Fruit fly (Drosophila melanogaster): ENCODE data around the gene CG12241.

The CG12241 gene

DNA sequence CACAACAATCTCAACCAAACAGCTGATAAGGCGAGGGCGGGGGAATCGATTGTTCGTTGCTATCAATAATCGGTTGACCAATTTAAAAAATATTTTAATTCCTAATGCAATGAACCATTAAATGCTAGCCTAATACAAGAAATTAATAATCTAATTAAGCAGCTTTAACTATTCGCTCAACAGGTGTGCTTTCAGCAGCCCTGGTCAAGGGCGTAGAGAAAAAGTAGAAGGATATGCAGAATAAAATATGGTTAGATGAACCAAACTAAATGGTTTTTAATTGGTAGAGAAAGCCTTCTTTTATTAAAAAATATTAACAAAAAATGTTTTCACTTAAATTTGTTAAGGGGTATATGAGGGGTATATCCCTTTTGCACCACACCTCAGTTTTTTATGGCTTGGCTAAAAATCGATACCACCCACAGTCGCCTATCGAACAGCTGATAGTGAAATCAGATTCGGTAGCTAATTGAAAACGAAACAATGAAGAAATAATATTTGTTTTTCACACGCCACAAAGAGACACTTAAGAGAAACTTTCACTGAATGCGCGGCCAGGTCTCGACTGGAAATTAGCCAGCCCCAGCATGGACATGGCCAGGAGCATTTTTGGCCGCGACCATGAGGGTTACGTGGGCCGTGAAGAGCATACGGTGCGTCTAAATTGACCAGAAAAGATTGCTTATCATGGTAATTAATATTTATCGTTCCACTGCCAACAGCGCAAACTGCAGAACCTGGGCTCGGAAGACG is at the start of gene CG12241, which contains the start of gene SIDL:
Gene CG12241, plus strand, starts transcription at position 433 of the 753 bp plus-strand sequence.
Gene SIDL, minus strand, starts transcription at position 51 of the 753 bp plus-strand sequence.
- TF ChIP-seq psq (optimal IDR thresholded peaks at IDR 0.05) (no peak), Dll (optimal IDR thresholded peaks at IDR 0.05) (no peak), CG8478 (optimal IDR thresholded peaks at IDR 0.05) (no peak), pan (optimal IDR thresholded peaks at IDR 0.05) (no peak)

DNA sequence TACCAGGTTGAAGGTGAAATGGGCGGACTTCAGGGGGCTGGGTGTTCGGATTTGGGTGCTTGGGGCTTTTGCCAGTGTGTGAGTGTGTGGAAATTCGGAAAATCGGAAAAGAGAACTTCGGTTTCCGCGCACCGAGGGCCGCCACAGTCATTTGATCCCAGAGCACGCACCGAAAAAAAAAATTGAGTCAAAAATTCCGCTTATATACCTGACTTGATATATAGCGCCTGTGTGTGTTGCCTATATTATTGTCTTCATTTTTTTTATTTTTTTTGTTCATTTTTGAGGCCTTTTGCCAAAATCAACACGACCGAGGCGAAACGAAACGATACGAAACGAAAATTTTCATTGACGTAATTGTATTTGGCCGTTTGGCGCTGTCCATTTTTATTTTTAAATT is 41.8 kb upstream of the CG12241 start:
- TF ChIP-seq Dll (optimal IDR thresholded peaks at IDR 0.05) (no peak), EcR (GFP tag; optimal IDR thresholded peaks at IDR 0.05) (no peak), pan (optimal IDR thresholded peaks at IDR 0.05) (no peak), CG8478 (optimal IDR thresholded peaks at IDR 0.05) (no peak), psq (optimal IDR thresholded peaks at IDR 0.05) (no peak), usp (GFP tag; optimal IDR thresholded peaks at IDR 0.05) (no peak)

DNA sequence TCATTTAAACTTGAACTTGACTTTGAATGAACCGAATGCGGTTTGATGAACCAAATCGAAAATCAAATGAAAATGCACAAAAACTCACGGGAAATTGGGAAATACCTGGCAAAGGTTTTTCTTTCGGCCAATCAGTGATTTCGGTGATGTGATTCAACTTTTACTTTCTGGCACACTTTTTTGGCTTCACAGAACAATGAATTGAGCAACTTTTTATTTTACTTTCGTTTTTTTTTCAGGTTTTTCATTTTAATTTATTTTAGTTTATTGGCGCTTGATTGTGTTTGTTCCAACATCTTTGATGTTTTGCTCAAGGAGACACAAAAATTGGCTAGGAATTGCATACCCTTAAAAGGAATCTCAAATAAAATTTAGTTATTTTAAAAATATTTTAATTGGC is 37.6 kb upstream of the CG12241 start, which contains the start of gene Mf:
Gene Mf, minus strand, starts transcription at position 44 of the 400 bp plus-strand sequence.
- TF ChIP-seq CG8478 (optimal IDR thresholded peaks at IDR 0.05) (no peak), EcR (GFP tag; optimal IDR thresholded peaks at IDR 0.05) (no peak), usp (GFP tag; optimal IDR thresholded peaks at IDR 0.05) (no peak), Dll (optimal IDR thresholded peaks at IDR 0.05) (no peak), pan (optimal IDR thresholded peaks at IDR 0.05) (no peak), psq (optimal IDR thresholded peaks at IDR 0.05) (no peak)

DNA sequence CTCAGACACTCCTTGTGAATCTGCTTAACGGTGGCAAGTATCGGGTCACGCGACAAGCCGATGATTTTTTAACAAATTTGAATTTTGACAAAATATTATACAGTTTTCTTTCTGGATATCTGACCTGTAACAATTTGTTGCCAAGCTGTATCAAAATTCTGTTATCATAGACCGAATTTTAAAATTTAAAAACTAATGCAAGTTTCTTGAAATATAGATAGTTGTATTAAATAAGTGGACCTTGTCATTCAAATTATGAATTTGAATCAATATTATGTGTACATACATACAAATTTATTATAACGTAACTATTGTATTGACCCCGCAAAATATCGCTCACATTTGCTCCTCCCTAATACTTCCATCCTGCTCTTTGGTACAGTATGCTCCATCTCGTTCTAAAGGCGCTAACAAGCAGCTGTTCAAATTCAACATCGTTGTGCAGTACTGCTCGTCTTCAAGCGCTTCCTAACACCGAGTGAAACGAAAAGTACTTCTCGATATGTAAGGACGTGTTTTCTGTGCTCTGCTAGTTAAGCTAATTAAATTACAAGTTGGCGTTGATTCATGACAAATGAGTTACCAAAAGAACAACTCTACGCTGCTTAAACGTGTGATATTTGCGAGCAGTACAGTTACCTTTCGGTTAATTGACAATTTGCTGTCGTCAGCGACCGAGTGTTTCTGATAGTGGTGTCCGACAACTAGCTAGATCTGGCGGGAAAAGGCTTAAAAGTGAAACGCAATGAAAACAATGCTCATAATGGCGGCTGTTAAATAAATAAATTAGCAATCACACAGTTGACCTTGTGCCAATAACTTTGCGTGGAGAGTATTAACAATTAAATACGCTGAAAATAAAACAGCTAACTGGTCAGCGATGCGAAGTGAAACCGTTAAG is 22.7 kb upstream of the CG12241 start, which contains the start of the genes Kpc1 and CG42542:
Gene Kpc1, minus strand, starts transcription at position 77 of the 901 bp plus-strand sequence.
Gene CG42542, plus strand, starts transcription at position 465 of the 901 bp plus-strand sequence.
- TF ChIP-seq EcR (GFP tag; optimal IDR thresholded peaks at IDR 0.05) (no peak), CG8478 (optimal IDR thresholded peaks at IDR 0.05) (no peak), usp (GFP tag; optimal IDR thresholded peaks at IDR 0.05) (no peak), psq (optimal IDR thresholded peaks at IDR 0.05) (no peak), Dll (optimal IDR thresholded peaks at IDR 0.05) (no peak), pan (optimal IDR thresholded peaks at IDR 0.05) (no peak)

DNA sequence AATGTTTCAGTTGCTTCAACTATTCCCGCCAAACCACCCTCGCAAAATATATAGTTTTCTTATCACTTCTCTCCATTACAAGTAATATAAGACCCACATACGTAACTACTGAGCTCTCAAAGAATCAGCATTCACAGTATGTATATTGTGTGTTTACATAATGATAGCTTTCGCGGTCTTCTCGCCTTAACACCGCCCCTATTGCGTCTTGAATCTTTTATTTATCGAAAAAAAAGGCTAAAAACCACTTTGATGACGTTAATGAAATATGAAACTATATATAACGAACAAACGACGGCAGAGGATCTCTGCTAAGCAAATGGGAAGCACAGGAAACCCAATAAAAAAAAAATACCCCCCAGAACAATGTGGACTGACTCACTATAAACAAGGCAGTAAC is 21.7 kb upstream of the CG12241 start:
- TF ChIP-seq pan (optimal IDR thresholded peaks at IDR 0.05) (no peak), EcR (GFP tag; optimal IDR thresholded peaks at IDR 0.05) (no peak), psq (optimal IDR thresholded peaks at IDR 0.05) (no peak), Dll (optimal IDR thresholded peaks at IDR 0.05) (no peak), CG8478 (optimal IDR thresholded peaks at IDR 0.05) (no peak), usp (GFP tag; optimal IDR thresholded peaks at IDR 0.05) (no peak)

DNA sequence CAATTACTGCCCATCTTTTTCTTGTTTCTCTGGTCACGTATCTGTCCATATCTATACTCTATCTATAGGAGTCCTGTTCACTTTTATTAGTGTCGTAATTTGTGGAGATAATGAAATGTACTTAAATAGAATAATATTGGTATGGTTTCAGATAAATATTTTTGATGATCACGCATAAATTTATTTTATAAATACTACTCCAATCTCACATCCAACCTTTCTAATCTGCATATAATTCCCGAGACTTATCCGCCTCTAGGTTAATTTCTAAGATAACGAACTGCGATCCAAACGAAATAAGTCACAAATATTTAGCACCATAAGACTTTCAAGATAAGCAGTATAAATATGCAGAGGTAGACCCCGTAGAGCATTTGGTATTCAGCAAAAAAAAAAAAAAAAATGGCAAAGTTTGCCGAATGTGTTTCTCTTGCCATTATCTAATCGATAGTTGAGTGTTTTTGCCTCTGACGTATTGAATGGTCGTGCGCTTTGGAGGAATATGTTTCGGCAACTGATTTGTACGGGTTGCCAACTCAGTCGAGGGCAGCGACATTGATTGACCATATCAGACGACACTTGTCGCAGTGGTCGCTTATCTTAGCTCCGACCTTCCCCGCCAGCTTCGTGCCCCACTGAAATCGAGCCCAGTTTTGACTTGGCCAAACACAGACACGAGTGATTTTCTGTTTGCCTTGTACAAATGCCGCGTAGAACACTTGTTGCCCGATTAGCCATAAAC is 20.8 kb upstream of the CG12241 start:
- TF ChIP-seq pan (optimal IDR thresholded peaks at IDR 0.05): no peak
- no peak for TF ChIP-seq psq (optimal IDR thresholded peaks at IDR 0.05)
- no peak for TF ChIP-seq EcR (GFP tag; optimal IDR thresholded peaks at IDR 0.05)
- no peak for TF ChIP-seq usp (GFP tag; optimal IDR thresholded peaks at IDR 0.05)
- TF ChIP-seq CG8478 (optimal IDR thresholded peaks at IDR 0.05): no peak
- TF ChIP-seq Dll (optimal IDR thresholded peaks at IDR 0.05): no peak

DNA sequence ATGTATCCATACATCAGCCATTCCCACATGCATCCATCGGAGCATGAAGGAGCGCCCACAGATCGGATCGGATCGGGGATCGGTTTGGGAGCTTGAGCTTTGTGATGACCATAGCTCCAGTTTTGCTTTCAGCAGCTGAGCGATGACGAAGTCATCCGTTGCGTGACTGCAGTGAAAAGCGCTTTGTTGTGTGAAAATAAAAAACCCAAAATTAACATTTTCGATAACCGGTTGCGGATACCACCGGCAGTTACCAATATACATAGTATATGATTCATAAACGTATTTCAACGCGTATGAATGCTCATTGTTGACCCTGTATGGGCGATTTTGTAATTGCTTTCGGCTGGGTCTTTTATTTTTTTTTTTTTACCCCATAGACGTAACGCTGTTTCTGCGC is 13.8 kb upstream of the CG12241 start:
- TF ChIP-seq usp (GFP tag; optimal IDR thresholded peaks at IDR 0.05) (no peak), psq (optimal IDR thresholded peaks at IDR 0.05) (no peak), pan (optimal IDR thresholded peaks at IDR 0.05) (no peak), CG8478 (optimal IDR thresholded peaks at IDR 0.05) (no peak), EcR (GFP tag; optimal IDR thresholded peaks at IDR 0.05) (no peak), Dll (optimal IDR thresholded peaks at IDR 0.05) (no peak)

DNA sequence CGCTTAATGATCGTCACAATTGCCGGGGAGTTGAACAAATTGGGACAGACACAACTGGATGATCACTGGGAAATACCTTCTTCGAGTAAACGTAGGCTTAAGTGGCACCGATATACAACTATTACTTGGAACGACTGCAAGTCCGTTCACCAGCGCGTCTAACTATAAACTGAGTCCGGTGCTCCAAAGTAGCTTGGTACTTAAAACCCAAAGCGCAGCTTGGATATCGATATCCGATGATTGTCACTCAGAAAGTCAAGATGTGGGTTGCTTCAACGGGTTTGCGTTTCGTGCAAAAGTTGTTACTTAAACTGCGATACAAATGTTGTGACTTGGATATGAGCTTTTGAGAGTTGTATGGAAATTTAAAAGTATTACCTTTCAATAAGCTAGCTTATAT is 12.8 kb upstream of the CG12241 start, which contains the start of gene Spn88Ea:
Gene Spn88Ea, minus strand, starts transcription at position 175 of the 400 bp plus-strand sequence.
- TF ChIP-seq EcR (GFP tag; optimal IDR thresholded peaks at IDR 0.05) (no peak), pan (optimal IDR thresholded peaks at IDR 0.05) (no peak), psq (optimal IDR thresholded peaks at IDR 0.05) (no peak), CG8478 (optimal IDR thresholded peaks at IDR 0.05) (no peak), Dll (optimal IDR thresholded peaks at IDR 0.05) (no peak), usp (GFP tag; optimal IDR thresholded peaks at IDR 0.05) (no peak)

DNA sequence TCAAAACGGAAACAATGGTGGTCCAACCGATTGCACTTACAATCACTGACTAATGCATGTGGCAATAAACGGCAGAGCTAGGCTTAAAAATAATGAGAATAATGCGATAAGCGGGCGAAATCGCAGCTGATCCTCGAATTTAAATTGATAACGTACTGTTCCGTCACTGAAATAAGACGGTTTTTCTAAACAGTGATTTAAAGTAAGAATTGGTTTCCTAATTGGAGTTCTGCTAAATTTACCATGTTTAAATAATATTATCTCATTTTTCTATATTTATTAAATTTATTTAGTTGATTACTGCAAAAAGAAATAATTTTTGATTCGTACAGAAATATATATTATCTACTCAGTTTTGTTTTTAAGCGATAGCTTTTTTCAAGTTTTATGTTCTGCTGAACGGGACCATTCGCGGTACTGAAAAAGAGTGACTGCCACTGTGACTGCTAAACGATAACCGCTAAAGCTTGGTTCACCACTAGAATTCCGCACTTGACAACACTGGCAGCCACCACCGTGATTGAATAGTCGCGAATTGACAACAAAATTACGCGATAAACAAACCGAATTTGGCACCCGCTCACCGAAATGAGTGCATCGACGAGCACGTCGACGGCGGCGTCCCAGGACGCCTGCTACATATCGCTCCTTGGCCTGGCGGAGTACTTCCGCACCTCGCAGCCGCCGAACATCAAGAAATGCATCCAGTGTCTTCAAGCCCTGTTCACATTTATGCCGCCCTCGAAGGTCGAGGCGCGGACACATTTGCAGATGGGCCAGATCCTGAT is 10.2 kb upstream of the CG12241 start, which contains the start of the genes Spn88Eb and Mau2:
Gene Spn88Eb, minus strand, starts transcription at position 51 of the 788 bp plus-strand sequence.
Gene Mau2, plus strand, starts transcription at position 493 of the 788 bp plus-strand sequence.
- TF ChIP-seq psq (optimal IDR thresholded peaks at IDR 0.05) (no peak), Dll (optimal IDR thresholded peaks at IDR 0.05) (no peak), usp (GFP tag; optimal IDR thresholded peaks at IDR 0.05) (no peak), CG8478 (optimal IDR thresholded peaks at IDR 0.05) (no peak), EcR (GFP tag; optimal IDR thresholded peaks at IDR 0.05) (no peak), pan (optimal IDR thresholded peaks at IDR 0.05) (no peak)

DNA sequence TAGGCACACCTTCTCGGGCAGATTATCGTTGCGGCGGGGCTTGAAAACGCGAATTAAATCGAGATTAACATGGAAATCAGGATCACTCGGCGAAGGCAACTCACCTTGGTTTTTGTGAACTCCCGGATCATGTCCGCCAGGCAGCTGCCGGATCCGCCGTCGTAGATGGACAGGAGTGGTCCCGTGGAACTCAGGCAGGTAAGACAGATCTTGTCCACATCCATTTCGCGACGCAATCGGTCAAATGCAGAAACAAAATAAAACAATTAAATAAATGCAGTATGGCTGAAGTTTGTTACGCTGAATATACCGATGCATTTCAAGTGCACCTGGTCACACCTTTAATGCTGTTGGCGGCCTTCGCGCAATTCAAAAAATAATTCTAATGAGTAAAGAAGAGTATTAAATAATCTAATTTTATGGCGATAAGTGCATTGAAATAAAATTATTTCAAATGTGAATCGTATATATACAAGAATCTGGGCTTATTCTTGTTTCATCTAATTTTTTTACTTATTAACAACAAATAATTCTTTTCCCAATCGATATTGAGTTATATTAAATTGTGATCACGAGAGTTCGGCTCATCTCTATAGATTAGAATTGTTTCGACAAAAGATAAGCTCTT is 5.6 kb upstream of the CG12241 start, which contains the start of the genes CG6654 and CG4210:
Gene CG6654, minus strand, starts transcription at position 297 of the 628 bp plus-strand sequence.
Gene CG4210, plus strand, starts transcription at position 613 of the 628 bp plus-strand sequence.
- TF ChIP-seq pan (optimal IDR thresholded peaks at IDR 0.05): no peak
- no peak for TF ChIP-seq CG8478 (optimal IDR thresholded peaks at IDR 0.05)
- TF ChIP-seq usp (GFP tag; optimal IDR thresholded peaks at IDR 0.05): no peak
- no peak for TF ChIP-seq Dll (optimal IDR thresholded peaks at IDR 0.05)
- no peak for TF ChIP-seq psq (optimal IDR thresholded peaks at IDR 0.05)
- TF ChIP-seq EcR (GFP tag; optimal IDR thresholded peaks at IDR 0.05): no peak

All from whole organism.